Fruit fly (Drosophila melanogaster) Kc167 (cell line): Measurements from ENCODE around the gene Lgr1.

ENCODE experiments used
- Myc ChIP-seq: fragments of >200 bp; optimal IDR thresholded peaks from 2 replicates; lab custom pipeline; 2017; ENCODE audit warnings: missing external identifiers
- h ChIP-seq: fragments of >200 bp; optimal IDR thresholded peaks from 3 replicates; lab custom pipeline; 2018; ENCODE audit warnings: missing external identifiers
- insv ChIP-seq: fragments of >200 bp; optimal IDR thresholded peaks from 3 replicates; lab custom pipeline; 2018; ENCODE audit warnings: missing external identifiers
- psq ChIP-seq: fragments of >200 bp; optimal IDR thresholded peaks from 2 replicates; lab custom pipeline; 2017; ENCODE audit warnings: missing external identifiers
- ttk ChIP-seq: sonication (Bioruptor generic); optimal IDR thresholded peaks from 2 replicates; lab custom pipeline; 2017; ENCODE audit warnings: missing external identifiers

DNA sequence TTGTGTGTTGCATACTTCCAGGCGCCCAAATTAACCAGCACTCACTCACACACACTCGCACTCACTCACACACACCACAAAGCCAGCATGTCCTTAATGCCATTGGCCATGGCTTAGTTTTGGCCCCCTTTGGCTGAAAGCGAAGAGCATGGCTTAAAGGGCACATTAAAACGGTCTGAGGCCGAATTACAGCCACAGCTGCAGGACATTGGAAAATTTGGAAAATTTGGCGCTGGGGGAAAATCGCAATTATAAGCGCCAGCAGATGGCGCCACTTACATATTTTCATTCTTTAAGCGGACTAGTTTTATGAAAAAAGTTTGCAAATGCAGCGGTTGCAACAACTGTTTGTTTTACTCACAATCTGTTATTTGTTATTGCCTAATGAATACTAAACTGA is 17.0 kb downstream of the Lgr1 start:
- TF ChIP-seq h (lab: Kevin White, UChicago) (no peak), psq (no peak), ttk (lab: Kevin White, UChicago) (no peak), Myc (lab: Kevin White, UChicago) (no peak), insv (no peak)
